Worm (Caenorhabditis elegans) whole organism, late embryonic: ENCODE measurements around the gene ZK938.3.

Experiments used
- F13H6.1 ChIP-seq: sonication (generic microtip); optimal IDR thresholded peaks from 2 replicates; lab custom pipeline; 2016; ENCODE audit warnings: missing genetic modification characterization, missing compliant biosample characterization
- K02D7.2 ChIP-seq: sonication (generic microtip); optimal IDR thresholded peaks from 2 replicates; lab custom pipeline; 2017; ENCODE audit warnings: mild to moderate bottlenecking, missing genetic modification characterization, missing compliant biosample characterization
- ama-1 ChIP-seq: fragments of 150-350 bp; optimal IDR thresholded peaks from 2 replicates; lab custom pipeline; 2014
- ceh-30 ChIP-seq: fragments of 150-350 bp; optimal IDR thresholded peaks from 2 replicates; lab custom pipeline; 2014; ENCODE audit warnings: missing biosample characterization, missing genetic modification characterization
- fax-1 ChIP-seq: sonication (generic microtip); optimal IDR thresholded peaks from 2 replicates; lab custom pipeline; 2016; ENCODE audit warnings: missing genotype, missing genetic modification characterization, missing compliant biosample characterization
- fkh-10 ChIP-seq: fragments of 150-350 bp; optimal IDR thresholded peaks from 2 replicates; lab custom pipeline; 2014; ENCODE audit warnings: missing biosample characterization, missing genetic modification reagents, missing genetic modification characterization
- fkh-6 ChIP-seq: sonication (generic microtip); optimal IDR thresholded peaks from 2 replicates; lab custom pipeline; 2016; ENCODE audit warnings: missing genetic modification characterization, missing compliant biosample characterization
- hlh-13 ChIP-seq: fragments of 200-800 bp; sonication (Bioruptor generic); optimal IDR thresholded peaks from 2 replicates; lab custom pipeline; 2018; ENCODE audit warnings: mild to moderate bottlenecking, missing genetic modification characterization, missing compliant biosample characterization
- hlh-15 ChIP-seq: sonication (generic microtip); optimal IDR thresholded peaks from 2 replicates; lab custom pipeline; 2016; ENCODE audit warnings: missing genetic modification characterization, missing compliant biosample characterization
- hlh-6 ChIP-seq: sonication (generic microtip); optimal IDR thresholded peaks from 2 replicates; lab custom pipeline; 2016; ENCODE audit warnings: missing genotype, missing genetic modification characterization, missing compliant biosample characterization
- nhr-11 ChIP-seq: fragments of 150-350 bp; optimal IDR thresholded peaks from 2 replicates; lab custom pipeline; 2014; ENCODE audit warnings: missing biosample characterization, missing genetic modification characterization
- pros-1 ChIP-seq: fragments of 150-350 bp; optimal IDR thresholded peaks from 2 replicates; lab custom pipeline; 2014; ENCODE audit warnings: missing biosample characterization, missing genetic modification reagents, missing genetic modification characterization
- sox-4 ChIP-seq: sonication (generic microtip); optimal IDR thresholded peaks from 2 replicates; lab custom pipeline; 2017; ENCODE audit warnings: mild to moderate bottlenecking, missing genetic modification characterization, inconsistent platforms, missing compliant biosample characterization
- ttx-3 ChIP-seq: sonication (generic microtip); optimal IDR thresholded peaks from 2 replicates; lab custom pipeline; 2016; ENCODE audit warnings: missing genetic modification reagents, missing genetic modification characterization, missing compliant biosample characterization

ce11 chrII:9868207-9868606, 34.5 kb upstream of the ZK938.3 start:
- TF ChIP-seq F13H6.1 (tag; lab: Kevin White, UChicago) (no peak), ttx-3 (tag; lab: Kevin White, UChicago) (no peak), sox-4 (tag; lab: Kevin White, UChicago) (no peak), ceh-30 (tag; lab: Kevin White, UChicago) (no peak), K02D7.2 (tag; lab: Kevin White, UChicago) (no peak), fkh-10 (GFP tag; lab: Kevin White, UChicago) (no peak), pros-1 (no peak), nhr-11 (tag; lab: Kevin White, UChicago) (no peak), hlh-6 (tag; lab: Kevin White, UChicago) (no peak), fax-1 (no peak), hlh-13 (no peak), ama-1 (lab: Kevin White, UChicago) (no peak), fkh-6 (tag; lab: Kevin White, UChicago) (no peak), hlh-15 (tag; lab: Kevin White, UChicago) (no peak)
